Fruit fly (Drosophila melanogaster) Kc167 (cell line): ENCODE data around the gene Art1.

Experiments used
- Myc ChIP-seq: fragments of >200 bp; optimal IDR thresholded peaks from 2 replicates; lab custom pipeline; 2017; ENCODE audit warnings: missing external identifiers
- Sin3A ChIP-seq: fragments of >200 bp; optimal IDR thresholded peaks from 2 replicates; lab custom pipeline; 2018; ENCODE audit warnings: missing external identifiers
- h ChIP-seq: fragments of >200 bp; optimal IDR thresholded peaks from 3 replicates; lab custom pipeline; 2018; ENCODE audit warnings: missing external identifiers
- insv ChIP-seq: fragments of >200 bp; optimal IDR thresholded peaks from 3 replicates; lab custom pipeline; 2018; ENCODE audit warnings: missing external identifiers
- psq ChIP-seq: fragments of >200 bp; optimal IDR thresholded peaks from 2 replicates; lab custom pipeline; 2017; ENCODE audit warnings: missing external identifiers
- ttk ChIP-seq: sonication (Bioruptor generic); optimal IDR thresholded peaks from 2 replicates; lab custom pipeline; 2017; ENCODE audit warnings: missing external identifiers

Art1 gene

dm6 chr3R:10751061-10751460 is 37.0 kb downstream of the Art1 start, which contains the start of gene TkR86C:
Gene TkR86C (minus strand): TSS chr3R:10751228.
- TF ChIP-seq h (lab: Kevin White, UChicago) (no peak), insv (lab: Kevin White, UChicago) (no peak), Sin3A (lab: Kevin White, UChicago) (no peak), ttk (no peak), Myc (no peak), psq (no peak)

- TF ChIP-seq Myc: no peak
- TF ChIP-seq psq: no peak
- no peak for TF ChIP-seq h (lab: Kevin White, UChicago)
- TF ChIP-seq Sin3A (lab: Kevin White, UChicago): no peak
Measured at dm6 chr3R:10747650-10748049, 40.4 kb downstream of the Art1 start.
